Worm (Caenorhabditis elegans) whole organism, early embryonic: ENCODE results near the gene bcl-11.

ENCODE experiments used
- B0310.2 ChIP-seq: sonication (generic microtip); optimal IDR thresholded peaks from 2 replicates; lab custom pipeline; 2016; ENCODE audit warnings: mild to moderate bottlenecking, missing genetic modification characterization, missing compliant biosample characterization
- ama-1 ChIP-seq: fragments of 150-350 bp; optimal IDR thresholded peaks from 2 replicates; lab custom pipeline; 2014
- ceh-36 ChIP-seq: sonication (generic microtip); optimal IDR thresholded peaks from 2 replicates; lab custom pipeline; 2016; ENCODE audit warnings: missing genetic modification characterization, inconsistent platforms, missing compliant biosample characterization
- hmbx-1 ChIP-seq: sonication (generic microtip); optimal IDR thresholded peaks from 2 replicates; lab custom pipeline; 2016; ENCODE audit warnings: mild to moderate bottlenecking, missing genetic modification characterization, missing compliant biosample characterization
- hnd-1 ChIP-seq: sonication (generic microtip); optimal IDR thresholded peaks from 2 replicates; lab custom pipeline; 2016; ENCODE audit warnings: missing genetic modification characterization, missing compliant biosample characterization
- sea-1 ChIP-seq: fragments of 200-800 bp; sonication (Bioruptor generic); conservative IDR thresholded peaks from 2 replicates; pipeline ENCODE4 v1.3.6; 2022; ENCODE audit warnings: missing genetic modification characterization, missing compliant biosample characterization
- tbx-11 ChIP-seq: fragments of 200-800 bp; sonication (Bioruptor generic); IDR thresholded peaks from 2 replicates; pipeline ENCODE4 v1.3.6; 2022; ENCODE audit warnings: missing genetic modification characterization, missing compliant biosample characterization

ce11 chrV:6352350-6352749, 3.5 kb upstream of the bcl-11 start:
- TF ChIP-seq B0310.2 (tag; lab: Kevin White, UChicago) (no peak), sea-1 (no peak), hnd-1 (tag; lab: Kevin White, UChicago) (no peak), hmbx-1 (tag; lab: Kevin White, UChicago) (no peak), ceh-36 (tag; lab: Kevin White, UChicago) (no peak), tbx-11 (GFP tag; lab: Robert Waterston, UW) (no peak), ama-1 (no peak)
